Fruit fly (Drosophila melanogaster) whole organism, pupa: Measurements from ENCODE around the gene Spt3.

Source experiments
- CG14655 ChIP-seq: fragments of 200-800 bp; sonication (Bioruptor generic); optimal IDR thresholded peaks from 3 replicates; lab custom pipeline; 2017; ENCODE audit warnings: mild to moderate bottlenecking, missing biosample characterization, missing genetic modification reagents, missing genetic modification characterization
- CG15710 ChIP-seq: fragments of 200-800 bp; sonication (Bioruptor generic); optimal IDR thresholded peaks from 2 replicates; lab custom pipeline; 2018; ENCODE audit warnings: missing biosample characterization, mild to moderate bottlenecking, missing genetic modification characterization, moderate library complexity
- CG34367 ChIP-seq: fragments of 200-800 bp; sonication (Bioruptor generic); optimal IDR thresholded peaks from 2 replicates; lab custom pipeline; 2018; ENCODE audit warnings: missing biosample characterization, mild to moderate bottlenecking, missing genetic modification characterization
- CG8159 ChIP-seq: fragments of 200-800 bp; sonication (Bioruptor generic); optimal IDR thresholded peaks from 3 replicates; lab custom pipeline; 2018; ENCODE audit warnings: missing biosample characterization, mild to moderate bottlenecking, missing genetic modification characterization, moderate library complexity
- CG8301 ChIP-seq: fragments of 200-800 bp; sonication (Bioruptor generic); optimal IDR thresholded peaks from 2 replicates; lab custom pipeline; 2018; ENCODE audit warnings: missing biosample characterization, mild to moderate bottlenecking, missing genetic modification characterization
- D1 ChIP-seq: fragments of 200-800 bp; sonication (Bioruptor generic); optimal IDR thresholded peaks from 2 replicates; lab custom pipeline; 2018; ENCODE audit warnings: missing biosample characterization, mild to moderate bottlenecking, missing genetic modification characterization, moderate library complexity
- EcR ChIP-seq: fragments of 200-800 bp; sonication (Bioruptor generic); optimal IDR thresholded peaks from 3 replicates; lab custom pipeline; 2019; ENCODE audit warnings: missing biosample characterization, missing genetic modification characterization, mild to moderate bottlenecking, moderate library complexity, missing genetic modification reagents
- Pif1A ChIP-seq: fragments of 200-800 bp; sonication (Bioruptor generic); optimal IDR thresholded peaks from 3 replicates; lab custom pipeline; 2016; ENCODE audit warnings: missing biosample characterization, missing genetic modification characterization
- Snoo ChIP-seq: fragments of 200-800 bp; sonication (Bioruptor generic); optimal IDR thresholded peaks from 3 replicates; lab custom pipeline; 2017; ENCODE audit warnings: missing biosample characterization, mild to moderate bottlenecking, missing genetic modification characterization, inconsistent platforms
- fd96Ca ChIP-seq: fragments of 200-800 bp; sonication (Bioruptor generic); IDR thresholded peaks from 3 replicates; pipeline ENCODE4 v1.3.6; 2022; ENCODE audit warnings: missing biosample characterization, missing genetic modification characterization
- rn ChIP-seq: fragments of 200-800 bp; sonication (Bioruptor generic); IDR thresholded peaks from 2 replicates; pipeline ENCODE4 v1.3.6; 2022; ENCODE audit warnings: missing biosample characterization, missing genetic modification characterization

DNA sequence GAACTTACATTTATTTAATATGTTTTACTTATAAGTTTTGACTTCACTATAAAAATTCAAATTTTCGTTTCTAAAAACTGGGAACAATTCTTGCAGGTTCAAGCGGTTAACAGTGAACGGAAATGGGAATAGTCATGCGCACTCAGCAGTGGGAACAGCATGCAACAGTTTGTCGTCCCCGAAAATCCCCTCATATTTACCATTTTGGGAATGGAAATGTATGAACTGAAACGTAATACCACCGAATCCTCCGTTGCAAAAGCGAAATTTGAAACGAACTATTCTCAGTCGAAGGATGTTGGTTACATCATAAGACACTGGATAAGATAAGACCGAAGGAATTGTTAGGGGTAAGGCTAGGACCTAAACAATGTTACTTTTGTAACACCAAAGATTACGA, 4.0 kb downstream of the Spt3 start:
- no peak for TF ChIP-seq Snoo (tag; lab: Kevin White, UChicago)
- TF ChIP-seq CG15710 (tag; lab: Kevin White, UChicago) = no peak
- TF ChIP-seq CG8301 (tag; lab: Kevin White, UChicago) = no peak
- no peak for TF ChIP-seq D1 (tag; lab: Kevin White, UChicago)
- no peak for TF ChIP-seq CG34367 (tag; lab: Kevin White, UChicago)
- no peak for TF ChIP-seq CG8159
- TF ChIP-seq EcR (GFP tag; lab: Kevin White, UChicago) = no peak
- no peak for TF ChIP-seq CG14655 (GFP tag; lab: Kevin White, UChicago)
- no peak for TF ChIP-seq fd96Ca (GFP tag; lab: Robert Waterston, UW)
- TF ChIP-seq Pif1A = no peak
- TF ChIP-seq rn = no peak
